Fruit fly (Drosophila melanogaster) whole organism, embryonic: ENCODE results near the gene CG10581.

Experiments used
- Atf-2 ChIP-seq: fragments of 200-800 bp; sonication (Bioruptor generic); optimal IDR thresholded peaks from 2 replicates; lab custom pipeline; 2016; ENCODE audit warnings: missing biosample characterization, missing genetic modification characterization
- Awh ChIP-seq: fragments of 200-800 bp; sonication (Bioruptor generic); IDR thresholded peaks from 2 replicates; pipeline ENCODE4, ENCODE4 v1.3.6; 2022; ENCODE audit warnings: missing biosample characterization, missing genetic modification characterization
- Bteb2 ChIP-seq: fragments of 200-800 bp; sonication (Bioruptor generic); optimal IDR thresholded peaks from 2 replicates; lab custom pipeline; 2016; ENCODE audit warnings: missing biosample characterization, missing genetic modification characterization
- CG10654 ChIP-seq: fragments of 200-800 bp; sonication (Bioruptor generic); optimal IDR thresholded peaks from 2 replicates; lab custom pipeline; 2016; ENCODE audit warnings: missing biosample characterization, missing genetic modification characterization
- CG11695 ChIP-seq: fragments of 200-800 bp; sonication (Bioruptor generic); IDR thresholded peaks from 3 replicates; pipeline ENCODE4 v1.3.6; 2022; ENCODE audit warnings: missing biosample characterization, missing genetic modification characterization
- CG12155 ChIP-seq: fragments of 200-800 bp; sonication (Bioruptor generic); optimal IDR thresholded peaks from 3 replicates; lab custom pipeline; 2016; ENCODE audit warnings: missing biosample characterization, missing genetic modification characterization
- CG12942 ChIP-seq: fragments of 200-800 bp; sonication (Bioruptor generic); optimal IDR thresholded peaks from 3 replicates; lab custom pipeline; 2016; ENCODE audit warnings: missing biosample characterization, missing genetic modification characterization
- CG13296 ChIP-seq: fragments of 200-800 bp; sonication (Bioruptor generic); optimal IDR thresholded peaks from 3 replicates; lab custom pipeline; 2018; ENCODE audit warnings: missing biosample characterization, mild to moderate bottlenecking, missing genetic modification characterization
- CG14441 ChIP-seq: fragments of 200-800 bp; sonication (Bioruptor generic); IDR thresholded peaks from 2 replicates; pipeline ENCODE4 v1.3.6; 2022; ENCODE audit warnings: missing biosample characterization, missing genetic modification characterization
- CG15601 ChIP-seq: fragments of 200-800 bp; sonication (Bioruptor generic); optimal IDR thresholded peaks from 3 replicates; lab custom pipeline; 2019; ENCODE audit warnings: missing biosample characterization, mild to moderate bottlenecking, missing genetic modification characterization, moderate library complexity
- CG17328 ChIP-seq: fragments of 200-800 bp; sonication (Bioruptor generic); IDR thresholded peaks from 2 replicates; pipeline ENCODE4 v1.3.6; 2022; ENCODE audit warnings: missing biosample characterization, missing genetic modification characterization
- CG17359 ChIP-seq: fragments of 200-800 bp; sonication (Bioruptor generic); optimal IDR thresholded peaks from 3 replicates; lab custom pipeline; 2018; ENCODE audit warnings: missing biosample characterization, mild to moderate bottlenecking, missing genetic modification characterization, moderate library complexity
- CG17829 ChIP-seq: fragments of 200-800 bp; optimal IDR thresholded peaks from 2 replicates; lab custom pipeline; 2019; ENCODE audit warnings: missing biosample characterization, mild to moderate bottlenecking, missing genetic modification characterization, moderate library complexity
- CG31365 ChIP-seq: fragments of 200-800 bp; sonication (Bioruptor generic); optimal IDR thresholded peaks from 2 replicates; lab custom pipeline; 2018; ENCODE audit warnings: missing biosample characterization, mild to moderate bottlenecking, missing genetic modification characterization
- CG33557 ChIP-seq: fragments of 200-800 bp; sonication (Bioruptor generic); optimal IDR thresholded peaks from 2 replicates; lab custom pipeline; 2019; ENCODE audit warnings: missing biosample characterization, mild to moderate bottlenecking, missing genetic modification characterization, moderate library complexity
- CG34422 ChIP-seq: fragments of 200-800 bp; sonication (Bioruptor generic); IDR thresholded peaks from 3 replicates; pipeline ENCODE4 v1.3.6; 2022; ENCODE audit warnings: missing biosample characterization, missing genetic modification characterization
- CG4707 ChIP-seq: fragments of 200-800 bp; sonication (Bioruptor generic); optimal IDR thresholded peaks from 2 replicates; lab custom pipeline; 2018; ENCODE audit warnings: missing biosample characterization, mild to moderate bottlenecking, missing genetic modification characterization, moderate library complexity
- CG6765 ChIP-seq: fragments of 200-800 bp; sonication (Bioruptor generic); optimal IDR thresholded peaks from 3 replicates; lab custom pipeline; 2017; ENCODE audit warnings: missing biosample characterization, mild to moderate bottlenecking, missing genetic modification characterization
- CG9727 ChIP-seq: fragments of 200-800 bp; sonication (Bioruptor generic); optimal IDR thresholded peaks from 3 replicates; lab custom pipeline; 2017; ENCODE audit warnings: missing biosample characterization, mild to moderate bottlenecking, missing genetic modification characterization
- CG9797 ChIP-seq: fragments of 200-800 bp; sonication (Bioruptor generic); optimal IDR thresholded peaks from 3 replicates; lab custom pipeline; 2018; ENCODE audit warnings: missing biosample characterization, mild to moderate bottlenecking, missing genetic modification characterization
- CHES-1-like ChIP-seq: fragments of 200-800 bp; sonication (Bioruptor generic); optimal IDR thresholded peaks from 2 replicates; lab custom pipeline; 2016; ENCODE audit warnings: missing biosample characterization, missing genetic modification characterization
- Dll ChIP-seq: fragments of 200-800 bp; sonication (Bioruptor generic); IDR thresholded peaks from 4 replicates; pipeline ENCODE4 v1.3.6; 2022; ENCODE audit warnings: missing biosample characterization, missing genetic modification characterization; ENCODE audit not compliant: partially characterized antibody
- Dref ChIP-seq: fragments of 200-800 bp; sonication (Bioruptor generic); IDR thresholded peaks from 2 replicates; pipeline ENCODE4 v1.3.6; 2022; ENCODE audit warnings: missing biosample characterization, missing genetic modification characterization
- Ets65A ChIP-seq: fragments of 200-800 bp; sonication (Bioruptor generic); peaks from one replicate; lab custom pipeline; 2016; ENCODE audit warnings: missing biosample characterization, missing genetic modification characterization
- HHEX ChIP-seq: fragments of 200-800 bp; sonication (Bioruptor generic); optimal IDR thresholded peaks from 3 replicates; lab custom pipeline; 2017; ENCODE audit warnings: missing biosample characterization, mild to moderate bottlenecking, missing genetic modification characterization, missing genetic modification reagents
- Hr51 ChIP-seq, 2 experiments: fragments of 200-800 bp; sonication (Bioruptor generic); optimal IDR thresholded peaks; 2 replicates in 1 of 2; 3 replicates in 1 of 2; lab custom pipeline; 2016 to 2018; ENCODE audit warnings: missing biosample characterization in 2 of 2, missing genetic modification characterization in 2 of 2, mild to moderate bottlenecking in 1 of 2, moderate library complexity in 1 of 2
- Hsf ChIP-seq: fragments of 200-800 bp; sonication (Bioruptor generic); optimal IDR thresholded peaks from 3 replicates; lab custom pipeline; 2016; ENCODE audit warnings: missing biosample characterization, missing genetic modification characterization
- Jarid2 ChIP-seq: fragments of 200-800 bp; sonication (Bioruptor generic); optimal IDR thresholded peaks from 3 replicates; lab custom pipeline; 2017; ENCODE audit warnings: mild to moderate bottlenecking, missing biosample characterization, missing genetic modification reagents, missing genetic modification characterization
- Mad ChIP-seq: fragments of 200-800 bp; sonication (Bioruptor generic); optimal IDR thresholded peaks from 2 replicates; lab custom pipeline; 2016; ENCODE audit warnings: missing biosample characterization, missing genetic modification characterization
- Meics ChIP-seq: fragments of 200-800 bp; sonication (Bioruptor generic); optimal IDR thresholded peaks from 2 replicates; lab custom pipeline; 2017; ENCODE audit warnings: missing biosample characterization, mild to moderate bottlenecking, missing genetic modification characterization
- Sry-δ ChIP-seq: fragments of 200-800 bp; sonication (Bioruptor generic); optimal IDR thresholded peaks from 2 replicates; lab custom pipeline; 2016; ENCODE audit warnings: missing biosample characterization, missing genetic modification characterization
- cato ChIP-seq: fragments of 200-800 bp; sonication (Bioruptor generic); optimal IDR thresholded peaks from 2 replicates; lab custom pipeline; 2016; ENCODE audit warnings: missing biosample characterization, missing genetic modification characterization, borderline replicate concordance
- caup ChIP-seq: fragments of 200-800 bp; sonication (Bioruptor generic); optimal IDR thresholded peaks from 3 replicates; lab custom pipeline; 2017; ENCODE audit warnings: missing biosample characterization, mild to moderate bottlenecking, missing genetic modification characterization, moderate library complexity; ENCODE audit not compliant: severe bottlenecking
- chinmo ChIP-seq: fragments of 200-800 bp; sonication (Bioruptor generic); IDR thresholded peaks from 4 replicates; pipeline ENCODE4 v1.3.6; 2022; ENCODE audit warnings: missing biosample characterization, missing genetic modification characterization; ENCODE audit not compliant: partially characterized antibody
- croc ChIP-seq: fragments of 200-800 bp; sonication (Bioruptor generic); conservative IDR thresholded peaks from 3 replicates; pipeline ENCODE4 v1.3.6; 2022; ENCODE audit warnings: missing biosample characterization, missing genetic modification characterization
- esg ChIP-seq: fragments of 200-800 bp; sonication (Bioruptor generic); conservative IDR thresholded peaks from 2 replicates; pipeline ENCODE4 v1.3.6; 2022; ENCODE audit warnings: missing biosample characterization, missing genetic modification characterization
- fd64A ChIP-seq: fragments of 200-800 bp; sonication (Bioruptor generic); optimal IDR thresholded peaks from 3 replicates; lab custom pipeline; 2018; ENCODE audit warnings: missing biosample characterization, mild to moderate bottlenecking, missing genetic modification characterization
- gcm ChIP-seq: fragments of 200-800 bp; sonication (Bioruptor generic); optimal IDR thresholded peaks from 2 replicates; lab custom pipeline; 2019; ENCODE audit warnings: missing biosample characterization, mild to moderate bottlenecking, missing genetic modification characterization, moderate library complexity
- gcm2 ChIP-seq: fragments of 200-800 bp; sonication (Bioruptor generic); optimal IDR thresholded peaks from 2 replicates; lab custom pipeline; 2016; ENCODE audit warnings: missing biosample characterization, missing genetic modification characterization
- gfzf ChIP-seq: fragments of 200-800 bp; sonication (Bioruptor generic); optimal IDR thresholded peaks from 2 replicates; lab custom pipeline; 2016; ENCODE audit warnings: missing biosample characterization, mild to moderate bottlenecking, missing genetic modification characterization, moderate library complexity
- lmd ChIP-seq: fragments of 200-800 bp; sonication (Bioruptor generic); IDR thresholded peaks from 2 replicates; pipeline ENCODE4 v1.3.6; 2022; ENCODE audit warnings: missing biosample characterization, missing genetic modification characterization
- luna ChIP-seq: fragments of 200-800 bp; sonication (Bioruptor generic); optimal IDR thresholded peaks from 2 replicates; lab custom pipeline; 2016; ENCODE audit warnings: missing biosample characterization, missing genetic modification characterization
- peb ChIP-seq: fragments of 200-800 bp; sonication (Bioruptor generic); IDR thresholded peaks from 2 replicates; pipeline ENCODE4 v1.3.6; 2022; ENCODE audit warnings: missing biosample characterization, missing genetic modification characterization
- slou ChIP-seq: fragments of 200-800 bp; sonication (Bioruptor generic); optimal IDR thresholded peaks from 3 replicates; lab custom pipeline; 2016; ENCODE audit warnings: missing biosample characterization, missing genetic modification characterization
- sna ChIP-seq: fragments of 200-800 bp; sonication (Bioruptor generic); IDR thresholded peaks from 2 replicates; pipeline ENCODE4 v1.3.6; 2022; ENCODE audit warnings: missing biosample characterization, missing genetic modification characterization; ENCODE audit not compliant: partially characterized antibody
- tgo ChIP-seq: fragments of 200-800 bp; sonication (Bioruptor generic); IDR thresholded peaks from 3 replicates; pipeline ENCODE4 v1.3.6; 2022; ENCODE audit warnings: missing biosample characterization, missing genetic modification characterization
- ttk ChIP-seq: fragments of 200-800 bp; sonication (Bioruptor generic); IDR thresholded peaks from 2 replicates; pipeline ENCODE4 v2.1.2; 2022; ENCODE audit warnings: missing biosample characterization, missing genetic modification characterization
- usp ChIP-seq: fragments of >200 bp; optimal IDR thresholded peaks from 2 replicates; lab custom pipeline; 2017; ENCODE audit warnings: missing biosample characterization, missing genetic modification characterization
- z ChIP-seq: fragments of 200-800 bp; sonication (Bioruptor generic); IDR thresholded peaks from 3 replicates; pipeline ENCODE4 v1.3.6; 2022; ENCODE audit warnings: missing biosample characterization, missing genetic modification characterization

Gene CG10581

dm6 chr3L:21026025-21026916, 7.7 kb downstream of the CG10581 start (continued):
- TF ChIP-seq croc (GFP tag; lab: Robert Waterston, UW) (no peak), usp (GFP tag; lab: Kevin White, UChicago) (no peak), fd64A (GFP tag; lab: Kevin White, UChicago) (no peak), CG12942 (GFP tag; lab: Kevin White, UChicago) (no peak), luna (GFP tag; lab: Kevin White, UChicago) (no peak), Atf-2 (GFP tag; lab: Kevin White, UChicago) (no peak), CHES-1-like (GFP tag; lab: Kevin White, UChicago) (no peak), Mad (GFP tag; lab: Kevin White, UChicago) (no peak), CG11695 (no peak), Awh (no peak), Hsf (no peak), Dref (GFP tag; lab: Robert Waterston, UW) (no peak), Jarid2 (GFP tag; lab: Kevin White, UChicago) (peak; percentile 14), ttk (GFP tag; lab: Robert Waterston, UW) (no peak; the same call in 1 of the 2 replicates), CG12155 (GFP tag; lab: Kevin White, UChicago) (peak; percentile 98), z (peak; percentile 88), CG31365 (tag; lab: Kevin White, UChicago) (no peak), slou (no peak), Meics (GFP tag; lab: Kevin White, UChicago) (peak; percentile 32), CG9727 (GFP tag; lab: Kevin White, UChicago) (no peak), Sry-δ (peak; percentile 2), tgo (GFP tag; lab: Robert Waterston, UW) (no peak), CG17328 (GFP tag; lab: Robert Waterston, UW) (no peak), gcm2 (GFP tag; lab: Kevin White, UChicago) (no peak), cato (GFP tag; lab: Kevin White, UChicago) (no peak), gcm (GFP tag; lab: Kevin White, UChicago) (no peak), CG34422 (GFP tag; lab: Robert Waterston, UW) (no peak; the same call in 2 of the 3 replicates), esg (GFP tag; lab: Robert Waterston, UW) (no peak), gfzf (GFP tag; lab: Kevin White, UChicago) (peak; percentile 5), Bteb2 (GFP tag; lab: Kevin White, UChicago) (no peak), caup (GFP tag; lab: Kevin White, UChicago) (no peak), chinmo (GFP tag; lab: Robert Waterston, UW) (peak; percentile 97), CG14441 (GFP tag; lab: Robert Waterston, UW) (no peak; the same call in 1 of the 2 replicates), CG17829 (tag; lab: Kevin White, UChicago) (no peak), sna (GFP tag; lab: Robert Waterston, UW) (0 out of 2 replicates have a peak, but pooled peaks have one; percentile 18), HHEX (peak; percentile 11), lmd (GFP tag; lab: Robert Waterston, UW) (no peak), Dll (GFP tag; lab: Robert Waterston, UW) (peak; percentile 53; the same call in 3 of the 4 replicates), Hr51 (GFP tag; optimal IDR thresholded peaks at IDR 0.05; lab: Kevin White, UChicago) (no peak), CG17359 (tag; lab: Kevin White, UChicago) (no peak), CG6765 (no peak), peb (GFP tag; lab: Robert Waterston, UW) (0 out of 2 replicates have a peak, but pooled peaks have one; percentile 29), CG10654 (GFP tag; lab: Kevin White, UChicago) (no peak), CG4707 (GFP tag; lab: Kevin White, UChicago) (no peak), CG33557 (GFP tag; lab: Kevin White, UChicago) (no peak), CG15601 (tag; lab: Kevin White, UChicago) (no peak), CG9797 (GFP tag; lab: Kevin White, UChicago) (no peak), CG13296 (no peak), Ets65A (GFP tag; lab: Kevin White, UChicago) (no peak)
